Worm (Caenorhabditis elegans): ENCODE data around the gene wsp-1.

The wsp-1 gene

DNA sequence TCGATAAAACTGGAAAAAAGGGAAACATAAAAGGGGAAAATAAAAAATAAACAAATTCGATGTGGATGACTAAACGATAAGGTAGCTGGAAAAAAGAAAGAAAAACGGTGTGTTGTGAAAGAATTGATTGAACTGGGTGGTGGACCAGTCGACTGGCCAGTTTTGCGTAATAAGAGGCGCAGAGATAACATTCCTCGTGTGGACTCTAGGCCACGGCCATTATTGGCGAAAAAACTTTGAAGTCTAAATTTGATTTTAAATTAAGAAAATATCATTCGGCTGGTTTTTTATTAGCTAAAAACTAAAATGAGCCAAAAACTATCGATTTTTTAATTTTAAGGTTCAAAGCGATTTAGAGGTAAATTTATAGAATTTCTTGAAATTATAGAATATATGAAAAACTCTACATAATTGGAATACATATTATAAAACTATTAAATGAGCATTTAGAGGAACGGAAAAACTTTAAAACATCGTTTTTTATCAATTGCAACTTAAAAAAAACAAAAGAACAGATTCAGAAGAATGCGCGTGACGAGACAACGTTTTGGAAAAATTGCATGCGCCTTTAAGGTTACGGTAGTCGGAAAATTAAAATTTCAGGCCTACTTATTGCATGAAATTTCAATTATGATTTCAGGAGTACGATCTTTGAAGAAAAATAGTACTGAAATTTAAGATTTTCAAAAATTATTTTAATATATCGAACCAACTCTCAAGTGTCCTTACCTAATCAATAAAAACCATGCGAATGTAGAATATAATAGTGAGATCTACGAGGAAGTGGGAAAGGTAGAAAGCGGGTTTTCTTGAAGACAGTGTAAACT is 6.7 kb upstream of the wsp-1 start, which contains the start of gene hgrs-1:
Gene hgrs-1, minus strand, starts transcription at position 777 of the 827 bp plus-strand sequence.
- TF ChIP-seq ztf-11 (tag; optimal IDR thresholded peaks at IDR 0.05) (no peak), mep-1 (tag; optimal IDR thresholded peaks at IDR 0.05) (peak; percentile 3)

DNA sequence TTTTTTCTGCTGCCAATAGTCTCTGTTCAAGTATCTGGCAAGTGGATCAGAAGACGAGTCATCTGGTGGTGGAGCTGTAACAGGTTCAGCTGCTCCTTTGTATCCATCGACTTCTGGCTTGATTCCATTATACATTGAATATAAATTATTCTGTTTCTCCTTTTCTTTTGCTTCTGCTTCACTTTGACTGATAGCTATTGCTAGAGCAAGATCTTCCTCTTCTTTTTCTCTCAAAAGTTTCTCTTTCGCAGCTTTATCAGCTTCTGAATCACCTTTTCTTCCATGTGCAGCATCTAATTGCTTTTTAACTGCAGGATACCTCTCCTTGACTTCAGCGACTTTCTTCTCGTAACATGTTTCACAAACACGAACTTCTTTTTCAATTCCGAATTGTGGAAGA is 4.8 kb upstream of the wsp-1 start:
- TF ChIP-seq ces-1 (GFP tag; optimal IDR thresholded peaks at IDR 0.05) (no peak), ceh-43 (GFP tag; optimal IDR thresholded peaks at IDR 0.05) (no peak), unc-39 (tag; optimal IDR thresholded peaks at IDR 0.05) (no peak), ztf-11 (tag; optimal IDR thresholded peaks at IDR 0.05) (no peak), cnd-1 (tag; optimal IDR thresholded peaks at IDR 0.05) (no peak), ceh-83 (GFP tag; optimal IDR thresholded peaks at IDR 0.05) (no peak), lin-13 (tag; optimal IDR thresholded peaks at IDR 0.05) (no peak), sem-2 (GFP tag; optimal IDR thresholded peaks at IDR 0.05) (no peak), pha-4 (tag; optimal IDR thresholded peaks at IDR 0.05) (no peak), nhr-76 (tag; optimal IDR thresholded peaks at IDR 0.05) (no peak), bed-3 (GFP tag; optimal IDR thresholded peaks at IDR 0.05) (no peak)

DNA sequence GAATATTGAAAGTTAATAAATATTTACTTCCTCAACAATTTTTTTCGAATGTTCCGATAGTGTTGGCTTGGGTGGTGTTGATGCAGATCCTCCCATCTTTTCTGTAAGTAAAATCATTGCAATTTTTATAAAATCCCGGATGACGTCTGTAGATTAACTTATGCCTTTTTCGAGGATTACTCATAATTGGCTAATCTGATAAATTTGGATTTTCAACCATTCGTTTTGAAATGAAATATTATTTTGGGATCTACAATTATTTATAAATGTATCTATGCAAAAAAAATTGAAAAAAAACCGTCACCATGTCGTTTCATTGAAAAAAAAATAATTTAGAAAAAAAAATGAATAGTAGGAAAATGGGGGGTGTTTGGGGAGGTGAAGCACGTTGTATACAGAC is 2.4 kb upstream of the wsp-1 start, which contains the start of gene glrx-22:
Gene glrx-22, minus strand, starts transcription at position 101 of the 400 bp plus-strand sequence.
- TF ChIP-seq hlh-1 (tag; optimal IDR thresholded peaks at IDR 0.05) (no peak), lin-32 (GFP tag; optimal IDR thresholded peaks at IDR 0.05) (no peak), cnd-1 (tag; optimal IDR thresholded peaks at IDR 0.05) (no peak), ces-1 (GFP tag; optimal IDR thresholded peaks at IDR 0.05) (no peak), ztf-11 (tag; optimal IDR thresholded peaks at IDR 0.05) (no peak), pha-4 (tag; optimal IDR thresholded peaks at IDR 0.05) (no peak), ham-2 (GFP tag; optimal IDR thresholded peaks at IDR 0.05) (no peak)

DNA sequence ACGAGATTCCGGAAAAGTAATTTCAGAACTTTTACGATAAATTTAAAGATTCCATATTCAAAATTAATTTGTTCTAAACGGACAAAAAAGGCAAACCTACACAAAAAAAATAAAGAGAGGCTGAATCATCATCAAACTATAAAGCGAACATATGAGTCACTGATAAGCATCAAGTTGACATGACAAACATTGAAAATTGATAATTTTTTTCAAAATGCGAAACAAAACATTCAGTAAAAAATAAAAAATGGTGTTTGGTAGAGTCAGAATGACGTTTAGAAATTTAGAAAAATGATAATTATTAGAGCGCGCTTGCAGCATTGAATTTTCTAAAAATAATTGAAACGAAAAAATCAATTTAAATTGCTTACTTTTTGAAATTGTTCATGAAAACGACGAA is 1.1 kb upstream of the wsp-1 start:
- no peak for TF ChIP-seq pha-4 (tag; optimal IDR thresholded peaks at IDR 0.05)
- TF ChIP-seq ztf-11 (tag; optimal IDR thresholded peaks at IDR 0.05), result no peak
- TF ChIP-seq ham-2 (GFP tag; optimal IDR thresholded peaks at IDR 0.05), result no peak
- no peak for TF ChIP-seq mab-5 (tag; optimal IDR thresholded peaks at IDR 0.05)
- TF ChIP-seq hlh-1 (tag; optimal IDR thresholded peaks at IDR 0.05), result no peak
- TF ChIP-seq blmp-1 (tag; optimal IDR thresholded peaks at IDR 0.05), result no peak
- no peak for TF ChIP-seq lin-32 (GFP tag; optimal IDR thresholded peaks at IDR 0.05)
- no peak for TF ChIP-seq sptf-1 (tag; optimal IDR thresholded peaks at IDR 0.05)
- TF ChIP-seq tbx-8 (GFP tag; optimal IDR thresholded peaks at IDR 0.05), result no peak
- TF ChIP-seq unc-39 (tag; optimal IDR thresholded peaks at IDR 0.05), result no peak
- no peak for TF ChIP-seq unc-62 (GFP tag; optimal IDR thresholded peaks at IDR 0.05)
- TF ChIP-seq zip-8 (tag; optimal IDR thresholded peaks at IDR 0.05), result no peak
- no peak for TF ChIP-seq ces-1 (GFP tag; optimal IDR thresholded peaks at IDR 0.05)
- TF ChIP-seq M03D4.4 (tag; optimal IDR thresholded peaks at IDR 0.05), result no peak
- no peak for TF ChIP-seq unc-120 (tag; optimal IDR thresholded peaks at IDR 0.05; ENCODE audit: poor library complexity, severe bottlenecking)
- TF ChIP-seq lin-13 (tag; optimal IDR thresholded peaks at IDR 0.05), result no peak
- TF ChIP-seq ceh-39 (tag; optimal IDR thresholded peaks at IDR 0.05), result no peak
- no peak for TF ChIP-seq bed-3 (GFP tag; optimal IDR thresholded peaks at IDR 0.05)
- no peak for TF ChIP-seq flh-1 (GFP tag; optimal IDR thresholded peaks at IDR 0.05)

DNA sequence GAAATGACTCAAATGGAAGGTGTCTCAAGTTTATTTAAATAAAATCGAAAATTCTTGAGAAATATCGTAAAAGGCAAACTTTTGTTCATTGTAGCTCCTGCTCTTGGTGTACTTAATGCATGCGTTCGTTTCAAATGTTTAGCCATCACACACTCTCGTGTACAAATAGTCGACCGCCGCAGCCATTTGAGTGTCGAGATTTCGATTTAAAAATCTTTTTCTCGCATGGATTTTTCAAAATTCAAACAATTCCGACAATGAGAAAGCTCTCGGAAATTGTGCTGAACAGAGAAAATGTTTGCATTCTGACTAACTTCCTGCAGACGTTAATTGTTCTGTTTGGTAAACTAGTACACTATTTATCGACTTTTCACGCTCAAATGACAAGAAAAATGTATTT is 523 bp upstream of the wsp-1 start:
- TF ChIP-seq unc-62 (GFP tag; optimal IDR thresholded peaks at IDR 0.05) (no peak), hlh-1 (tag; optimal IDR thresholded peaks at IDR 0.05) (no peak), drap-1 (GFP tag; optimal IDR thresholded peaks at IDR 0.05) (no peak), nhr-28 (tag; optimal IDR thresholded peaks at IDR 0.05) (no peak), lin-13 (tag; optimal IDR thresholded peaks at IDR 0.05) (no peak)

DNA sequence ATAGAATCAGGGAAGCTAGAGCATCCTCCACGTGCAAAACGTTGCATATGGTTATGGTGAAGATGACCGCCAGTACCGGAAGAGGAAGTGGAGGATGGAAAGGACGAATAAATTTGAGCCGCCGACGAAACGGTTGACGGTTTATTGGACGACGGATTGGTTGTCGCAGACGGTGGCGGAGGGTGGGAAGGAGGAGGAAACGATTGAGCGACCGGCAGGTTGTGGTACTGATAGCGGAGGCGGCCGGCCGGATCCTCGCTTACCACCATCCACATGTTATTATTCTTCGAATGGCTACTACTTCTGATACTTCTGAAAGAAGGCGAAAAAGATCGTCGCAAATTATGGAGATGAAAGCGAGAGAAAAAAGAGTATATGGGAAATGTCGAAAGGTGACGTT is 5.9 kb downstream of the wsp-1 start:
- TF ChIP-seq nhr-28 (tag; optimal IDR thresholded peaks at IDR 0.05) (no peak), lin-13 (tag; optimal IDR thresholded peaks at IDR 0.05) (no peak), ztf-11 (tag; optimal IDR thresholded peaks at IDR 0.05) (no peak), elt-1 (tag; optimal IDR thresholded peaks at IDR 0.05; ENCODE audit: borderline replicate concordance, insufficient read depth) (no peak), unc-39 (tag; optimal IDR thresholded peaks at IDR 0.05) (no peak), lin-32 (GFP tag; optimal IDR thresholded peaks at IDR 0.05) (no peak), pha-4 (tag; optimal IDR thresholded peaks at IDR 0.05) (no peak), tbx-8 (GFP tag; optimal IDR thresholded peaks at IDR 0.05) (no peak), ceh-39 (tag; optimal IDR thresholded peaks at IDR 0.05) (no peak), zip-8 (tag; optimal IDR thresholded peaks at IDR 0.05) (no peak), nhr-2 (tag; optimal IDR thresholded peaks at IDR 0.05) (no peak)
